Worm (Caenorhabditis elegans) whole organism, young adult: Measurements from ENCODE around the gene kvs-1.
A peak's percentile ranks its signal among the peaks of the same experiment; 100 is the strongest.

ENCODE experiments used
- D2030.7 ChIP-seq: fragments of 200-800 bp; sonication (Bioruptor generic); IDR thresholded peaks from 2 replicates; pipeline ENCODE4 v1.3.6; 2022; ENCODE audit warnings: missing genetic modification reagents, missing genetic modification characterization, missing compliant biosample characterization
- F22D6.2 ChIP-seq: sonication (generic microtip); optimal IDR thresholded peaks from 2 replicates; lab custom pipeline; 2016; ENCODE audit warnings: mild to moderate bottlenecking, missing genetic modification characterization, missing compliant biosample characterization
- F49E8.2 ChIP-seq: sonication (generic microtip); optimal IDR thresholded peaks from 3 replicates; lab custom pipeline; 2017; ENCODE audit warnings: missing genetic modification characterization, mild to moderate bottlenecking, missing compliant biosample characterization, antibody characterized with exemption, moderate library complexity; ENCODE audit not compliant: insufficient read depth
- akir-1 ChIP-seq: fragments of 200-800 bp; sonication (Bioruptor generic); optimal IDR thresholded peaks from 2 replicates; lab custom pipeline; 2018; ENCODE audit warnings: mild to moderate bottlenecking, missing genetic modification characterization, moderate library complexity, missing compliant biosample characterization
- ama-1 ChIP-seq, 3 experiments: fragments of 150-350 bp in 1 of 3; sonication (generic microtip) in 2 of 3; optimal IDR thresholded peaks; 2 replicates each; lab custom pipeline; 2014 to 2018; ENCODE audit warnings: missing biosample characterization in 2 of 3, missing genetic modification characterization in 2 of 3, missing genetic modification reagents in 2 of 3
- aptf-2 ChIP-seq: fragments of 200-800 bp; sonication (Bioruptor generic); conservative IDR thresholded peaks from 2 replicates; pipeline ENCODE4 v1.3.6; 2022; ENCODE audit warnings: missing genetic modification reagents, missing genetic modification characterization, missing compliant biosample characterization
- atf-7 ChIP-seq: sonication (generic microtip); optimal IDR thresholded peaks from 2 replicates; lab custom pipeline; 2017; ENCODE audit warnings: mild to moderate bottlenecking, missing genetic modification characterization, missing compliant biosample characterization
- cebp-1 ChIP-seq, 2 experiments: fragments of 200-800 bp in 1 of 2; sonication (Bioruptor generic) in 1 of 2; sonication (generic microtip) in 1 of 2; IDR thresholded peaks in 1 of 2; optimal IDR thresholded peaks in 1 of 2; 2 replicates each; pipeline versions ENCODE4 v1.3.6 to Lab custom; 2017 to 2022; ENCODE audit warnings: missing compliant biosample characterization in 2 of 2, missing genetic modification characterization in 2 of 2, mild to moderate bottlenecking in 1 of 2, missing genetic modification reagents in 1 of 2, moderate library complexity in 1 of 2
- cebp-2 ChIP-seq: fragments of 200-800 bp; sonication (Bioruptor generic); IDR thresholded peaks from 2 replicates; pipeline ENCODE4 v1.3.6; 2022; ENCODE audit warnings: missing genetic modification characterization, missing compliant biosample characterization
- ceh-27 ChIP-seq: fragments of 200-800 bp; sonication (Bioruptor generic); optimal IDR thresholded peaks from 2 replicates; lab custom pipeline; 2018; ENCODE audit warnings: mild to moderate bottlenecking, missing genetic modification characterization, moderate library complexity, missing compliant biosample characterization
- dox-1 ChIP-seq: fragments of 200-800 bp; sonication (Bioruptor generic); IDR thresholded peaks from 2 replicates; pipeline ENCODE4 v1.3.6; 2022; ENCODE audit warnings: missing genetic modification reagents, missing genetic modification characterization, missing compliant biosample characterization
- egl-44 ChIP-seq: fragments of 200-800 bp; sonication (Bioruptor generic); IDR thresholded peaks from 2 replicates; pipeline ENCODE4 v1.3.6; 2022; ENCODE audit warnings: missing genetic modification reagents, missing genetic modification characterization, missing compliant biosample characterization
- hmg-1.2 ChIP-seq: fragments of 200-800 bp; sonication (Bioruptor generic); IDR thresholded peaks from 2 replicates; pipeline ENCODE4 v1.3.6; 2022; ENCODE audit warnings: missing genetic modification reagents, missing genetic modification characterization, missing compliant biosample characterization
- let-607 ChIP-seq, 2 experiments: fragments of 200-800 bp in 1 of 2; sonication (Bioruptor generic) in 1 of 2; sonication (generic microtip) in 1 of 2; optimal IDR thresholded peaks; 2 replicates each; lab custom pipeline; 2016 to 2018; ENCODE audit warnings: mild to moderate bottlenecking in 2 of 2, missing compliant biosample characterization in 2 of 2, missing genetic modification characterization in 2 of 2, moderate library complexity in 2 of 2, missing genotype in 1 of 2
- lin-26 ChIP-seq: fragments of 200-800 bp; sonication (Bioruptor generic); IDR thresholded peaks from 2 replicates; pipeline ENCODE4 v1.3.6; 2022; ENCODE audit warnings: missing genetic modification reagents, missing genetic modification characterization, missing compliant biosample characterization
- lsl-1 ChIP-seq: fragments of 200-800 bp; sonication (Bioruptor generic); optimal IDR thresholded peaks from 2 replicates; lab custom pipeline; 2018; ENCODE audit warnings: mild to moderate bottlenecking, missing genetic modification characterization, moderate library complexity, missing compliant biosample characterization
- mes-4 ChIP-seq: sonication (generic microtip); optimal IDR thresholded peaks from 2 replicates; lab custom pipeline; 2016; ENCODE audit warnings: missing genotype, missing genetic modification characterization, missing compliant biosample characterization
- nfya-2 ChIP-seq: fragments of 200-800 bp; sonication (Bioruptor generic); IDR thresholded peaks from 2 replicates; pipeline ENCODE4 v1.3.6; 2022; ENCODE audit warnings: missing genetic modification reagents, missing genetic modification characterization, missing compliant biosample characterization
- nhr-179 ChIP-seq: sonication (generic microtip); optimal IDR thresholded peaks from 2 replicates; lab custom pipeline; 2016; ENCODE audit warnings: mild to moderate bottlenecking, missing genetic modification characterization, missing compliant biosample characterization
- nhr-80 ChIP-seq: sonication (generic microtip); optimal IDR thresholded peaks from 2 replicates; lab custom pipeline; 2016; ENCODE audit warnings: missing genetic modification characterization, missing compliant biosample characterization
- rec-8 ChIP-seq, 2 experiments: sonication (generic microtip); optimal IDR thresholded peaks; 2 replicates each; lab custom pipeline; 2016; ENCODE audit warnings: mild to moderate bottlenecking in 2 of 2, missing genetic modification characterization in 2 of 2, missing genetic modification reagents in 2 of 2, missing genotype in 2 of 2, missing biosample characterization in 1 of 2, missing compliant biosample characterization in 1 of 2, moderate library complexity in 1 of 2
- repo-1 ChIP-seq: sonication (generic microtip); optimal IDR thresholded peaks from 2 replicates; lab custom pipeline; 2017; ENCODE audit warnings: mild to moderate bottlenecking, missing genetic modification characterization, missing compliant biosample characterization
- sdz-38 ChIP-seq: sonication (generic microtip); optimal IDR thresholded peaks from 2 replicates; lab custom pipeline; 2016; ENCODE audit warnings: missing genotype, missing genetic modification characterization, missing compliant biosample characterization
- snpc-1.3 ChIP-seq: sonication (generic microtip); optimal IDR thresholded peaks from 2 replicates; lab custom pipeline; 2017; ENCODE audit warnings: missing genetic modification characterization, mild to moderate bottlenecking, missing compliant biosample characterization, antibody characterized with exemption, moderate library complexity, missing genotype, missing genetic modification reagents; ENCODE audit not compliant: insufficient read depth
- zfh-2 ChIP-seq: fragments of 200-800 bp; sonication (Bioruptor generic); conservative IDR thresholded peaks from 2 replicates; pipeline ENCODE4 v1.3.6; 2022; ENCODE audit warnings: missing genetic modification reagents, missing genetic modification characterization, missing compliant biosample characterization

The kvs-1 gene

ce11 chrX:7661628-7662027, 45.3 kb downstream of the kvs-1 start (continued):
- TF ChIP-seq atf-7 (no peak), F49E8.2 (no peak), aptf-2 (GFP tag; lab: Robert Waterston, UW) (no peak)

- TF ChIP-seq F22D6.2 (no peak), ama-1 (optimal IDR thresholded peaks at IDR 0.05; lab: Kevin White, UChicago) (peak; percentile 32), ama-1 (GFP tag; optimal IDR thresholded peaks at IDR 0.05; lab: Kevin White, UChicago) (no peak), nhr-80 (tag; lab: Kevin White, UChicago) (peak; percentile 13), mes-4 (no peak)
These were observed 45.9 kb downstream of the kvs-1 start, which contains the start of gene pcca-1 for ce11 chrX:7660919-7661557. Gene pcca-1 (minus strand): TSS chrX:7660986.

- TF ChIP-seq ceh-27 (no peak), lin-26 (GFP tag; lab: Robert Waterston, UW) (0 out of 2 replicates have a peak, but pooled peaks have one; percentile 62), egl-44 (no peak)
- TF ChIP-seq, all 124 proteins: peak for 1
These were observed 47.1 kb downstream of the kvs-1 start for ce11 chrX:7659591-7660433.

ce11 chrX:7656875-7657274, 50.1 kb downstream of the kvs-1 start, which contains the start of gene F27D9.12:
Gene F27D9.12 (minus strand): TSS chrX:7656975.
- TF ChIP-seq repo-1 = peak; percentile 22
- no peak for TF ChIP-seq hmg-1.2 (GFP tag; lab: Robert Waterston, UW)
- TF ChIP-seq, all 124 proteins: peak for 1

- no peak for TF ChIP-seq cebp-1 (GFP tag; IDR thresholded peaks at IDR 0.05; lab: Robert Waterston, UW)
- TF ChIP-seq cebp-1 (tag; optimal IDR thresholded peaks at IDR 0.05; lab: Kevin White, UChicago) = peak; percentile 1
- no peak for TF ChIP-seq snpc-1.3 (tag; lab: Kevin White, UChicago)
These were observed 51.4 kb downstream of the kvs-1 start for ce11 chrX:7655469-7656003.

ce11 chrX:7653708-7654390, 53.1 kb downstream of the kvs-1 start:
- TF ChIP-seq sdz-38 (tag; lab: Kevin White, UChicago) (no peak), rec-8 (tag; optimal IDR thresholded peaks at IDR 0.05; lab: Kevin White, UChicago) (no peak), nhr-179 (tag; lab: Kevin White, UChicago) (no peak), zfh-2 (GFP tag; lab: Robert Waterston, UW) (peak; percentile 69), F49E8.2 (no peak), akir-1 (GFP tag; lab: Kevin White, UChicago) (no peak), D2030.7 (GFP tag; lab: Robert Waterston, UW) (no peak), hmg-1.2 (GFP tag; lab: Robert Waterston, UW) (no peak), nfya-2 (no peak), dox-1 (GFP tag; lab: Robert Waterston, UW) (0 out of 2 replicates have a peak, but pooled peaks have one; percentile 4), let-607 (tag; optimal IDR thresholded peaks at IDR 0.05; lab: Kevin White, UChicago) (no peak), cebp-1 (GFP tag; IDR thresholded peaks at IDR 0.05; lab: Robert Waterston, UW) (peak; percentile 31; the same call in 1 of the 2 replicates), cebp-1 (tag; optimal IDR thresholded peaks at IDR 0.05; lab: Kevin White, UChicago) (peak; percentile 81), cebp-2 (GFP tag; lab: Robert Waterston, UW) (no peak), lsl-1 (GFP tag; lab: Kevin White, UChicago) (no peak)
